Worm (Caenorhabditis elegans) whole organism, late embryonic: ENCODE data around the gene F26F2.10.
"Not testable (repeated sequence)": the region's sequence is repeated elsewhere in the genome, so short reads cannot be mapped to it uniquely, and the experiment has no call there.

Source experiments
- F13H6.1 ChIP-seq: sonication (generic microtip); optimal IDR thresholded peaks from 2 replicates; lab custom pipeline; 2016; ENCODE audit warnings: missing genetic modification characterization, missing compliant biosample characterization
- K09A11.1 ChIP-seq: sonication (generic microtip); optimal IDR thresholded peaks from 2 replicates; lab custom pipeline; 2017; ENCODE audit warnings: antibody characterized with exemption, mild to moderate bottlenecking, missing genetic modification characterization, missing compliant biosample characterization; ENCODE audit not compliant: insufficient read depth
- T23F11.4 ChIP-seq: fragments of 200-800 bp; sonication (Bioruptor generic); optimal IDR thresholded peaks from 2 replicates; lab custom pipeline; 2018; ENCODE audit warnings: mild to moderate bottlenecking, missing genetic modification characterization, missing compliant biosample characterization
- Y22D7AL.16 ChIP-seq: sonication (generic microtip); optimal IDR thresholded peaks from 2 replicates; lab custom pipeline; 2016; ENCODE audit warnings: missing genetic modification characterization, missing compliant biosample characterization
- ahr-1 ChIP-seq: sonication (generic microtip); optimal IDR thresholded peaks from 2 replicates; lab custom pipeline; 2016; ENCODE audit warnings: missing genetic modification characterization, missing compliant biosample characterization
- ama-1 ChIP-seq: fragments of 150-350 bp; optimal IDR thresholded peaks from 2 replicates; lab custom pipeline; 2014
- ceh-14 ChIP-seq: sonication (generic microtip); optimal IDR thresholded peaks from 2 replicates; lab custom pipeline; 2016; ENCODE audit warnings: missing genotype, missing genetic modification characterization, missing compliant biosample characterization
- ceh-18 ChIP-seq: sonication (generic microtip); optimal IDR thresholded peaks from 2 replicates; lab custom pipeline; 2016; ENCODE audit warnings: missing genetic modification characterization, missing compliant biosample characterization
- ceh-2 ChIP-seq: sonication (generic microtip); optimal IDR thresholded peaks from 2 replicates; lab custom pipeline; 2016; ENCODE audit warnings: missing genotype, missing genetic modification characterization, missing compliant biosample characterization
- ceh-24 ChIP-seq: sonication (generic microtip); optimal IDR thresholded peaks from 2 replicates; lab custom pipeline; 2016; ENCODE audit warnings: mild to moderate bottlenecking, missing genetic modification characterization, missing compliant biosample characterization
- ceh-34 ChIP-seq: sonication (generic microtip); optimal IDR thresholded peaks from 2 replicates; lab custom pipeline; 2016; ENCODE audit warnings: mild to moderate bottlenecking, missing genetic modification characterization, missing compliant biosample characterization
- ceh-48 ChIP-seq: sonication (generic microtip); optimal IDR thresholded peaks from 2 replicates; lab custom pipeline; 2016; ENCODE audit warnings: missing genetic modification characterization, inconsistent platforms, missing compliant biosample characterization
- ceh-6 ChIP-seq: fragments of 200-800 bp; sonication (Bioruptor generic); optimal IDR thresholded peaks from 2 replicates; lab custom pipeline; 2018; ENCODE audit warnings: mild to moderate bottlenecking, missing genetic modification characterization, missing compliant biosample characterization
- ceh-9 ChIP-seq: sonication (generic microtip); optimal IDR thresholded peaks from 2 replicates; lab custom pipeline; 2016; ENCODE audit warnings: mild to moderate bottlenecking, missing genetic modification characterization, inconsistent platforms, missing compliant biosample characterization
- che-1 ChIP-seq: sonication (generic microtip); optimal IDR thresholded peaks from 2 replicates; lab custom pipeline; 2016; ENCODE audit warnings: mild to moderate bottlenecking, missing genetic modification characterization, missing compliant biosample characterization
- dve-1 ChIP-seq: sonication (generic microtip); optimal IDR thresholded peaks from 2 replicates; lab custom pipeline; 2017; ENCODE audit warnings: antibody characterized with exemption, mild to moderate bottlenecking, missing genetic modification characterization, missing compliant biosample characterization
- elt-4 ChIP-seq: sonication (generic microtip); optimal IDR thresholded peaks from 2 replicates; lab custom pipeline; 2016; ENCODE audit warnings: missing genetic modification characterization, missing compliant biosample characterization
- eyg-1 ChIP-seq: sonication (generic microtip); optimal IDR thresholded peaks from 2 replicates; lab custom pipeline; 2016; ENCODE audit warnings: missing genotype, missing genetic modification characterization, missing compliant biosample characterization
- fkh-6 ChIP-seq: sonication (generic microtip); optimal IDR thresholded peaks from 2 replicates; lab custom pipeline; 2016; ENCODE audit warnings: missing genetic modification characterization, missing compliant biosample characterization
- gmeb-2 ChIP-seq: sonication (generic microtip); optimal IDR thresholded peaks from 2 replicates; lab custom pipeline; 2016; ENCODE audit warnings: missing genetic modification characterization, inconsistent platforms, missing compliant biosample characterization
- hlh-13 ChIP-seq: fragments of 200-800 bp; sonication (Bioruptor generic); optimal IDR thresholded peaks from 2 replicates; lab custom pipeline; 2018; ENCODE audit warnings: mild to moderate bottlenecking, missing genetic modification characterization, missing compliant biosample characterization
- hlh-15 ChIP-seq: sonication (generic microtip); optimal IDR thresholded peaks from 2 replicates; lab custom pipeline; 2016; ENCODE audit warnings: missing genetic modification characterization, missing compliant biosample characterization
- hlh-6 ChIP-seq: sonication (generic microtip); optimal IDR thresholded peaks from 2 replicates; lab custom pipeline; 2016; ENCODE audit warnings: missing genotype, missing genetic modification characterization, missing compliant biosample characterization
- mec-3 ChIP-seq: sonication (generic microtip); optimal IDR thresholded peaks from 2 replicates; lab custom pipeline; 2016; ENCODE audit warnings: borderline replicate concordance, missing genetic modification characterization, missing compliant biosample characterization
- nhr-11 ChIP-seq: fragments of 150-350 bp; optimal IDR thresholded peaks from 2 replicates; lab custom pipeline; 2014; ENCODE audit warnings: missing biosample characterization, missing genetic modification characterization
- pag-3 ChIP-seq: sonication (generic microtip); optimal IDR thresholded peaks from 2 replicates; lab custom pipeline; 2016; ENCODE audit warnings: missing compliant biosample characterization, missing genetic modification characterization, borderline replicate concordance
- pax-1 ChIP-seq: fragments of 150-350 bp; optimal IDR thresholded peaks from 2 replicates; lab custom pipeline; 2014; ENCODE audit warnings: missing biosample characterization, missing genetic modification characterization
- pha-2 ChIP-seq: sonication (generic microtip); optimal IDR thresholded peaks from 2 replicates; lab custom pipeline; 2017; ENCODE audit warnings: mild to moderate bottlenecking, missing genetic modification characterization, missing compliant biosample characterization
- pqm-1 ChIP-seq: sonication (generic microtip); optimal IDR thresholded peaks from 2 replicates; lab custom pipeline; 2016; ENCODE audit warnings: missing genetic modification characterization, missing compliant biosample characterization
- ref-2 ChIP-seq: sonication (generic microtip); optimal IDR thresholded peaks from 2 replicates; lab custom pipeline; 2016; ENCODE audit warnings: missing genetic modification characterization, missing compliant biosample characterization
- sox-2 ChIP-seq: fragments of 200-800 bp; sonication (Bioruptor generic); IDR thresholded peaks from 2 replicates; pipeline ENCODE4 v1.3.6; 2022; ENCODE audit warnings: missing genetic modification reagents, missing genetic modification characterization, missing compliant biosample characterization
- syd-9 ChIP-seq: sonication (generic microtip); optimal IDR thresholded peaks from 2 replicates; lab custom pipeline; 2016; ENCODE audit warnings: mild to moderate bottlenecking, missing genetic modification characterization, moderate library complexity, missing compliant biosample characterization
- tbx-7 ChIP-seq: sonication (generic microtip); optimal IDR thresholded peaks from 2 replicates; lab custom pipeline; 2016; ENCODE audit warnings: missing genotype, missing genetic modification characterization, missing compliant biosample characterization
- ttx-3 ChIP-seq: sonication (generic microtip); optimal IDR thresholded peaks from 2 replicates; lab custom pipeline; 2016; ENCODE audit warnings: missing genetic modification reagents, missing genetic modification characterization, missing compliant biosample characterization
- unc-86 ChIP-seq: sonication (generic microtip); optimal IDR thresholded peaks from 2 replicates; lab custom pipeline; 2016; ENCODE audit warnings: missing genetic modification characterization, missing compliant biosample characterization
- zip-5 ChIP-seq: sonication (generic microtip); optimal IDR thresholded peaks from 2 replicates; lab custom pipeline; 2016; ENCODE audit warnings: missing genetic modification characterization, missing compliant biosample characterization

F26F2.10 gene

ce11 chrV:20564054-20564453, 30.6 kb downstream of the F26F2.10 start, which contains the start of gene F26F2.13:
Gene F26F2.13, plus strand, starts transcription at chrV:20564354.
- TF ChIP-seq Y22D7AL.16; hlh-15; fkh-6 (tag; lab: Kevin White, UChicago): not testable (repeated sequence)

- TF ChIP-seq ahr-1 (tag; lab: Kevin White, UChicago): no peak
- TF ChIP-seq ttx-3 (tag; lab: Kevin White, UChicago): no peak
- TF ChIP-seq pag-3 (tag; lab: Kevin White, UChicago): no peak
- no peak for TF ChIP-seq K09A11.1
- no peak for TF ChIP-seq dve-1 (tag; lab: Kevin White, UChicago)
- TF ChIP-seq unc-86 (tag; lab: Kevin White, UChicago): no peak
- TF ChIP-seq elt-4 (tag; lab: Kevin White, UChicago): no peak
- TF ChIP-seq ceh-24 (tag; lab: Kevin White, UChicago): no peak
- no peak for TF ChIP-seq zip-5 (tag; lab: Kevin White, UChicago)
- TF ChIP-seq eyg-1 (tag; lab: Kevin White, UChicago): no peak
These were observed 32.9 kb downstream of the F26F2.10 start, which contains the start of gene F26F2.1 for ce11 chrV:20561795-20562194. Gene F26F2.1, minus strand, starts transcription at chrV:20561895.

- TF ChIP-seq pax-1 (tag; lab: Kevin White, UChicago) (no peak), ceh-18 (tag; lab: Kevin White, UChicago) (no peak), ceh-48 (tag; lab: Kevin White, UChicago) (no peak), ceh-34 (tag; lab: Kevin White, UChicago) (no peak), ceh-24 (tag; lab: Kevin White, UChicago) (no peak), nhr-11 (tag; lab: Kevin White, UChicago) (no peak), mec-3 (tag; lab: Kevin White, UChicago) (no peak), hlh-13 (GFP tag; lab: Kevin White, UChicago) (no peak), dve-1 (tag; lab: Kevin White, UChicago) (no peak), syd-9 (tag; lab: Kevin White, UChicago) (no peak), ref-2 (tag; lab: Kevin White, UChicago) (no peak), ceh-9 (tag; lab: Kevin White, UChicago) (no peak), F13H6.1 (tag; lab: Kevin White, UChicago) (no peak), tbx-7 (no peak), ahr-1 (tag; lab: Kevin White, UChicago) (no peak), sox-2 (GFP tag; lab: Robert Waterston, UW) (no peak), hlh-6 (tag; lab: Kevin White, UChicago) (no peak), T23F11.4 (GFP tag; lab: Kevin White, UChicago) (no peak)
These were observed 36.4 kb downstream of the F26F2.10 start, which contains the start of gene abf-4 for ce11 chrV:20558270-20558669. Gene abf-4, minus strand, starts transcription at chrV:20558370.

ce11 chrV:20556260-20556659, 38.4 kb downstream of the F26F2.10 start, which contains the start of gene Y38H6C.23:
Gene Y38H6C.23, minus strand, starts transcription at chrV:20556360.
- TF ChIP-seq zip-5 (tag; lab: Kevin White, UChicago): no peak
- TF ChIP-seq ceh-34 (tag; lab: Kevin White, UChicago): no peak
- no peak for TF ChIP-seq ceh-48 (tag; lab: Kevin White, UChicago)
- no peak for TF ChIP-seq Y22D7AL.16
- TF ChIP-seq ceh-14: no peak
- TF ChIP-seq ama-1 (lab: Kevin White, UChicago): no peak
- no peak for TF ChIP-seq hlh-15
- no peak for TF ChIP-seq unc-86 (tag; lab: Kevin White, UChicago)
- TF ChIP-seq ceh-2 (tag; lab: Kevin White, UChicago): no peak
- TF ChIP-seq pqm-1 (tag; lab: Kevin White, UChicago): no peak
- no peak for TF ChIP-seq gmeb-2
- TF ChIP-seq ceh-18 (tag; lab: Kevin White, UChicago): no peak
- no peak for TF ChIP-seq ceh-6 (GFP tag; lab: Kevin White, UChicago)
- no peak for TF ChIP-seq pha-2 (tag; lab: Kevin White, UChicago)
- no peak for TF ChIP-seq che-1 (tag; lab: Kevin White, UChicago)
- no peak for TF ChIP-seq ceh-24 (tag; lab: Kevin White, UChicago)
